Worm (Caenorhabditis elegans) whole organism, late embryonic: ENCODE measurements around the gene K07G6.1.

Experiments
- rnt-1 ChIP-seq: sonication (generic microtip); optimal IDR thresholded peaks from 2 replicates; lab custom pipeline; 2016; ENCODE audit warnings: missing genetic modification characterization, missing compliant biosample characterization
- tbx-7 ChIP-seq: sonication (generic microtip); optimal IDR thresholded peaks from 2 replicates; lab custom pipeline; 2016; ENCODE audit warnings: missing genotype, missing genetic modification characterization, missing compliant biosample characterization

DNA sequence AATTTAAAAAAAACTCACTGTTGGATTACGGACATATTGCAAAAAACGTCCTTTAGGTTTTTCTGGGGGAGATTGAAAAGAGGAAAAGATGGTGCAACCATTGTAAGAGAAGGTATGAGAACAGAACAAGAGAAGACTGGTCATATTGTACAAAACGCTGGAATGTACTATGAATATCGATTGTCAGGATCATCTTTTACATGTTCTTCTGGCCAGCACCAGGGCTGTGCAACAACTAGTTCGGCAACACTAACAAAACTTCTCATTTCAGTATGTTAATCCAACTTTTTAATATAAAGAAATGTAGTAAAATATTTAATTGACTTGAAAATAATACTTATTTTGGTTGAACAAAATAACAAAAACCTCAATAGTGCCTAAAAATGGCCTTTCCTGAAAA, 38.0 kb upstream of the K07G6.1 start, which contains the start of gene fbxb-47:
- TF ChIP-seq rnt-1 (tag; lab: Kevin White, UChicago) (no peak), tbx-7 (tag; lab: Kevin White, UChicago) (no peak)
